Worm (Caenorhabditis elegans) whole organism, young adult: ENCODE data around the gene mcm-3AP.

Experiments used
- C17E4.6 ChIP-seq: fragments of 200-800 bp; sonication (Bioruptor generic); IDR thresholded peaks from 2 replicates; pipeline ENCODE4 v1.3.6; 2022; ENCODE audit warnings: missing genetic modification reagents, missing genetic modification characterization, missing compliant biosample characterization
- F22D6.2 ChIP-seq: sonication (generic microtip); optimal IDR thresholded peaks from 2 replicates; lab custom pipeline; 2016; ENCODE audit warnings: mild to moderate bottlenecking, missing genetic modification characterization, missing compliant biosample characterization
- F49E8.2 ChIP-seq: sonication (generic microtip); optimal IDR thresholded peaks from 3 replicates; lab custom pipeline; 2017; ENCODE audit warnings: missing genetic modification characterization, mild to moderate bottlenecking, missing compliant biosample characterization, antibody characterized with exemption, moderate library complexity; ENCODE audit not compliant: insufficient read depth
- F52B5.7 ChIP-seq: sonication (generic microtip); optimal IDR thresholded peaks from 2 replicates; lab custom pipeline; 2016; ENCODE audit warnings: mild to moderate bottlenecking, missing genetic modification characterization, missing compliant biosample characterization
- F57C9.4 ChIP-seq: sonication (generic microtip); optimal IDR thresholded peaks from 2 replicates; lab custom pipeline; 2017; ENCODE audit warnings: mild to moderate bottlenecking, missing genetic modification characterization, missing compliant biosample characterization
- K12H6.12 ChIP-seq: fragments of 200-800 bp; sonication (Bioruptor generic); optimal IDR thresholded peaks from 2 replicates; lab custom pipeline; 2018; ENCODE audit warnings: mild to moderate bottlenecking, missing genetic modification characterization, missing compliant biosample characterization
- Y53G8AR.9 ChIP-seq: fragments of 200-800 bp; sonication (Bioruptor generic); conservative IDR thresholded peaks from 2 replicates; pipeline ENCODE4 v1.3.6; 2022; ENCODE audit warnings: missing genetic modification reagents, missing genetic modification characterization, missing compliant biosample characterization
- ZK185.1 ChIP-seq: sonication (generic microtip); optimal IDR thresholded peaks from 2 replicates; lab custom pipeline; 2016; ENCODE audit warnings: mild to moderate bottlenecking, missing genetic modification characterization, missing compliant biosample characterization; ENCODE audit not compliant: poor library complexity, severe bottlenecking
- ama-1 ChIP-seq, 3 experiments: fragments of 150-350 bp in 1 of 3; sonication (generic microtip) in 2 of 3; optimal IDR thresholded peaks; 2 replicates each; lab custom pipeline; 2014 to 2018; ENCODE audit warnings: missing biosample characterization in 2 of 3, missing genetic modification characterization in 2 of 3, missing genetic modification reagents in 2 of 3
- athp-1 ChIP-seq: sonication (generic microtip); optimal IDR thresholded peaks from 2 replicates; lab custom pipeline; 2017; ENCODE audit warnings: mild to moderate bottlenecking, missing genetic modification characterization, missing compliant biosample characterization
- attf-5 ChIP-seq: fragments of 200-800 bp; sonication (Bioruptor generic); optimal IDR thresholded peaks from 2 replicates; lab custom pipeline; 2018; ENCODE audit warnings: mild to moderate bottlenecking, missing genetic modification characterization, missing compliant biosample characterization
- cebp-1 ChIP-seq, 2 experiments: fragments of 200-800 bp in 1 of 2; sonication (Bioruptor generic) in 1 of 2; sonication (generic microtip) in 1 of 2; IDR thresholded peaks in 1 of 2; optimal IDR thresholded peaks in 1 of 2; 2 replicates each; pipeline versions ENCODE4 v1.3.6 to Lab custom; 2017 to 2022; ENCODE audit warnings: missing compliant biosample characterization in 2 of 2, missing genetic modification characterization in 2 of 2, mild to moderate bottlenecking in 1 of 2, missing genetic modification reagents in 1 of 2, moderate library complexity in 1 of 2
- ceh-79 ChIP-seq: sonication (generic microtip); optimal IDR thresholded peaks from 2 replicates; lab custom pipeline; 2017; ENCODE audit warnings: mild to moderate bottlenecking, missing genetic modification characterization, missing compliant biosample characterization
- ceh-91 ChIP-seq: fragments of 200-800 bp; sonication (Bioruptor generic); IDR thresholded peaks from 2 replicates; pipeline ENCODE4 v1.3.6; 2022; ENCODE audit warnings: missing genetic modification reagents, missing genetic modification characterization, missing compliant biosample characterization
- die-1 ChIP-seq: sonication (generic microtip); optimal IDR thresholded peaks from 2 replicates; lab custom pipeline; 2016; ENCODE audit warnings: missing genotype, mild to moderate bottlenecking, missing genetic modification characterization, missing compliant biosample characterization
- dox-1 ChIP-seq: fragments of 200-800 bp; sonication (Bioruptor generic); IDR thresholded peaks from 2 replicates; pipeline ENCODE4 v1.3.6; 2022; ENCODE audit warnings: missing genetic modification reagents, missing genetic modification characterization, missing compliant biosample characterization
- dpff-1 ChIP-seq: sonication (generic microtip); optimal IDR thresholded peaks from 2 replicates; lab custom pipeline; 2017; ENCODE audit warnings: mild to moderate bottlenecking, missing genetic modification characterization, missing compliant biosample characterization
- egl-44 ChIP-seq: fragments of 200-800 bp; sonication (Bioruptor generic); IDR thresholded peaks from 2 replicates; pipeline ENCODE4 v1.3.6; 2022; ENCODE audit warnings: missing genetic modification reagents, missing genetic modification characterization, missing compliant biosample characterization
- hlh-26 ChIP-seq: fragments of 200-800 bp; sonication (Bioruptor generic); conservative IDR thresholded peaks from 2 replicates; pipeline ENCODE4 v1.3.6; 2022; ENCODE audit warnings: missing genetic modification reagents, missing genetic modification characterization, missing compliant biosample characterization
- hmg-1.2 ChIP-seq: fragments of 200-800 bp; sonication (Bioruptor generic); IDR thresholded peaks from 2 replicates; pipeline ENCODE4 v1.3.6; 2022; ENCODE audit warnings: missing genetic modification reagents, missing genetic modification characterization, missing compliant biosample characterization
- hsf-1 ChIP-seq: fragments of 200-800 bp; sonication (Bioruptor generic); IDR thresholded peaks from 2 replicates; pipeline ENCODE4 v1.3.6; 2022; ENCODE audit warnings: missing genetic modification reagents, missing genetic modification characterization, missing compliant biosample characterization
- lin-35 ChIP-seq, 3 experiments: fragments of 150-350 bp in 2 of 3; sonication (generic microtip) in 1 of 3; optimal IDR thresholded peaks; 2 replicates each; lab custom pipeline; 2014 to 2018; ENCODE audit warnings: missing biosample characterization in 3 of 3, missing genetic modification characterization in 3 of 3, missing genetic modification reagents in 3 of 3
- lin-40 ChIP-seq: sonication (generic microtip); optimal IDR thresholded peaks from 2 replicates; lab custom pipeline; 2016; ENCODE audit warnings: missing genetic modification characterization, mild to moderate bottlenecking, missing compliant biosample characterization, missing genotype, missing genetic modification reagents
- lir-1 ChIP-seq: fragments of 200-800 bp; sonication (Bioruptor generic); conservative IDR thresholded peaks from 2 replicates; pipeline ENCODE4 v1.3.6; 2022; ENCODE audit warnings: missing genetic modification reagents, missing genetic modification characterization, missing compliant biosample characterization
- madf-6 ChIP-seq: fragments of 200-800 bp; sonication (Bioruptor generic); IDR thresholded peaks from 2 replicates; pipeline ENCODE4 v1.3.6; 2022; ENCODE audit warnings: missing genetic modification reagents, missing genetic modification characterization, missing compliant biosample characterization
- mes-4 ChIP-seq: sonication (generic microtip); optimal IDR thresholded peaks from 2 replicates; lab custom pipeline; 2016; ENCODE audit warnings: missing genotype, missing genetic modification characterization, missing compliant biosample characterization
- mxl-1 ChIP-seq: sonication (generic microtip); optimal IDR thresholded peaks from 2 replicates; lab custom pipeline; 2016; ENCODE audit warnings: missing genetic modification characterization, missing compliant biosample characterization
- nfya-1 ChIP-seq: sonication (generic microtip); optimal IDR thresholded peaks from 2 replicates; lab custom pipeline; 2017; ENCODE audit warnings: antibody characterized with exemption, missing compliant biosample characterization, missing genetic modification characterization, borderline replicate concordance; ENCODE audit not compliant: insufficient read depth
- nfya-2 ChIP-seq: fragments of 200-800 bp; sonication (Bioruptor generic); IDR thresholded peaks from 2 replicates; pipeline ENCODE4 v1.3.6; 2022; ENCODE audit warnings: missing genetic modification reagents, missing genetic modification characterization, missing compliant biosample characterization
- nfyb-1 ChIP-seq: fragments of 200-800 bp; sonication (Bioruptor generic); IDR thresholded peaks from 2 replicates; pipeline ENCODE4 v1.3.6; 2022; ENCODE audit warnings: missing genetic modification reagents, missing genetic modification characterization, missing compliant biosample characterization
- nhr-27 ChIP-seq: fragments of 200-800 bp; sonication (Bioruptor generic); optimal IDR thresholded peaks from 2 replicates; lab custom pipeline; 2018; ENCODE audit warnings: mild to moderate bottlenecking, missing genetic modification characterization, moderate library complexity, missing compliant biosample characterization
- pha-4 ChIP-seq: fragments of 150-350 bp; sonication (generic microtip); optimal IDR thresholded peaks from 2 replicates; lab custom pipeline; 2014; ENCODE audit warnings: missing biosample characterization, missing genetic modification reagents, missing genetic modification characterization
- sea-2 ChIP-seq: fragments of 200-800 bp; sonication (Bioruptor generic); IDR thresholded peaks from 2 replicates; pipeline ENCODE4 v1.3.6; 2022; ENCODE audit warnings: missing genetic modification characterization, missing compliant biosample characterization
- snpc-3.4 ChIP-seq: sonication (generic microtip); optimal IDR thresholded peaks from 2 replicates; lab custom pipeline; 2017; ENCODE audit warnings: missing genetic modification characterization, mild to moderate bottlenecking, missing compliant biosample characterization, antibody characterized with exemption, moderate library complexity, missing genotype, missing genetic modification reagents
- snpc-4 ChIP-seq, 5 experiments: fragments of 150-350 bp in 1 of 5; sonication (generic microtip) in 4 of 5; optimal IDR thresholded peaks; 2 replicates each; lab custom pipeline; 2014 to 2018; ENCODE audit warnings: missing genetic modification characterization in 5 of 5, missing biosample characterization in 3 of 5, antibody characterized with exemption in 2 of 5, mild to moderate bottlenecking in 2 of 5, missing compliant biosample characterization in 2 of 5, missing genotype in 2 of 5, moderate library complexity in 2 of 5, missing genetic modification reagents in 1 of 5
- tbx-9 ChIP-seq: sonication (generic microtip); optimal IDR thresholded peaks from 2 replicates; lab custom pipeline; 2016; ENCODE audit warnings: borderline replicate concordance, missing genetic modification characterization, inconsistent platforms, missing compliant biosample characterization
- zim-3 ChIP-seq: sonication (generic microtip); optimal IDR thresholded peaks from 2 replicates; lab custom pipeline; 2017; ENCODE audit warnings: mild to moderate bottlenecking, missing genetic modification characterization, moderate library complexity, missing compliant biosample characterization

The mcm-3AP gene

ce11 chrIV:7909455-7910141 is 38.9 kb upstream of the mcm-3AP start (continued):
- TF ChIP-seq snpc-4 (GFP tag; optimal IDR thresholded peaks at IDR 0.05; lab: Kevin White, UChicago): no peak
- peak in 3 of 4 experiments; percentile 3 to 50 (median 6) for TF ChIP-seq snpc-4 (tag; optimal IDR thresholded peaks at IDR 0.05; lab: Kevin White, UChicago)
- no peak for TF ChIP-seq ceh-91 (GFP tag; lab: Robert Waterston, UW)
- TF ChIP-seq F57C9.4 (tag; lab: Kevin White, UChicago): no peak
- no peak for TF ChIP-seq athp-1 (tag; lab: Kevin White, UChicago)
- no peak for TF ChIP-seq nhr-27
- TF ChIP-seq F52B5.7 (tag; lab: Kevin White, UChicago): no peak
- no peak for TF ChIP-seq mes-4 (tag; lab: Kevin White, UChicago)
- no peak for TF ChIP-seq ceh-79 (tag; lab: Kevin White, UChicago)
- no peak for TF ChIP-seq F22D6.2 (tag; lab: Kevin White, UChicago)
- TF ChIP-seq nfya-2 (GFP tag; lab: Robert Waterston, UW): no peak
- no peak for TF ChIP-seq die-1
- peak; percentile 75 for TF ChIP-seq madf-6 (GFP tag; lab: Robert Waterston, UW)
- TF ChIP-seq tbx-9 (tag; lab: Kevin White, UChicago): no peak
- TF ChIP-seq lin-35 (GFP tag; optimal IDR thresholded peaks at IDR 0.05; lab: Kevin White, UChicago): no peak
- TF ChIP-seq Y53G8AR.9 (GFP tag; lab: Robert Waterston, UW): no peak
- peak; percentile 52; the same call in 1 of the 2 replicates for TF ChIP-seq dox-1 (GFP tag; lab: Robert Waterston, UW)
- TF ChIP-seq lir-1 (GFP tag; lab: Robert Waterston, UW): 0 out of 2 replicates have a peak, but pooled peaks have one; percentile 5
- no peak for TF ChIP-seq sea-2 (GFP tag; lab: Robert Waterston, UW)
- no peak for TF ChIP-seq pha-4
- TF ChIP-seq egl-44: no peak
- TF ChIP-seq K12H6.12: no peak
- TF ChIP-seq mxl-1: no peak
- no peak for TF ChIP-seq nfya-1 (tag; lab: Kevin White, UChicago)
- no peak for TF ChIP-seq F49E8.2 (tag; lab: Kevin White, UChicago)
- TF ChIP-seq hmg-1.2 (GFP tag; lab: Robert Waterston, UW): peak; percentile 25; the same call in 1 of the 2 replicates
- TF ChIP-seq dpff-1: no peak

ce11 chrIV:7910197-7910735 is 38.2 kb upstream of the mcm-3AP start, which contains the start of the genes npp-27 and ntl-4:
Gene npp-27 (minus strand): TSS chrIV:7910247.
Gene ntl-4 (plus strand): TSS chrIV:7910575.
- TF ChIP-seq pha-4: no peak
- TF ChIP-seq lin-40 (tag; lab: Kevin White, UChicago): peak; percentile 11
- peak; percentile 70; the same call in 1 of the 2 replicates for TF ChIP-seq nfyb-1 (GFP tag; lab: Robert Waterston, UW)
- peak; percentile 11 for TF ChIP-seq ZK185.1 (tag; lab: Kevin White, UChicago)
- peak; percentile 5 for TF ChIP-seq attf-5
- peak; percentile 57; the same call in 1 of the 2 replicates for TF ChIP-seq hmg-1.2 (GFP tag; lab: Robert Waterston, UW)
- 0 out of 2 replicates have a peak, but pooled peaks have one; percentile 21 for TF ChIP-seq hsf-1
- no peak for TF ChIP-seq cebp-1 (GFP tag; IDR thresholded peaks at IDR 0.05; lab: Robert Waterston, UW)
- peak; percentile 41 for TF ChIP-seq cebp-1 (tag; optimal IDR thresholded peaks at IDR 0.05; lab: Kevin White, UChicago)
- TF ChIP-seq C17E4.6 (GFP tag; lab: Robert Waterston, UW): no peak
- TF ChIP-seq F52B5.7 (tag; lab: Kevin White, UChicago): no peak
- peak; percentile 34 for TF ChIP-seq ama-1 (optimal IDR thresholded peaks at IDR 0.05; lab: Kevin White, UChicago)
- TF ChIP-seq ama-1 (GFP tag; optimal IDR thresholded peaks at IDR 0.05; lab: Kevin White, UChicago): no peak
- TF ChIP-seq zim-3: no peak
- TF ChIP-seq snpc-3.4 (tag; lab: Kevin White, UChicago): no peak
- TF ChIP-seq hlh-26 (GFP tag; lab: Robert Waterston, UW): no peak
